Worm (Caenorhabditis elegans) whole organism, midembryonic: ENCODE results near the gene pyk-2.
A peak's percentile ranks its signal among the peaks of the same experiment; 100 is the strongest.

Experiments used
- T22C8.4 ChIP-seq: fragments of 200-800 bp; sonication (Bioruptor generic); IDR thresholded peaks from 2 replicates; pipeline ENCODE4 v1.3.6; 2022; ENCODE audit warnings: missing genetic modification characterization, missing compliant biosample characterization
- cog-1 ChIP-seq: sonication (generic microtip); optimal IDR thresholded peaks from 2 replicates; lab custom pipeline; 2016; ENCODE audit warnings: missing genetic modification characterization, missing compliant biosample characterization
- flt-1 ChIP-seq: fragments of 200-800 bp; sonication (Bioruptor generic); IDR thresholded peaks from 2 replicates; pipeline ENCODE4 v1.3.6; 2022; ENCODE audit warnings: missing genetic modification characterization, missing compliant biosample characterization
- klf-2 ChIP-seq: fragments of 200-800 bp; sonication (Bioruptor generic); conservative IDR thresholded peaks from 2 replicates; pipeline ENCODE4 v1.3.6; 2022; ENCODE audit warnings: missing genetic modification reagents, missing genetic modification characterization, missing compliant biosample characterization
- med-1 ChIP-seq: sonication (generic microtip); optimal IDR thresholded peaks from 2 replicates; lab custom pipeline; 2017; ENCODE audit warnings: missing genetic modification characterization, mild to moderate bottlenecking, missing compliant biosample characterization, antibody characterized with exemption, missing genetic modification reagents; ENCODE audit not compliant: insufficient read depth
- tab-1 ChIP-seq: fragments of 200-800 bp; sonication (Bioruptor generic); IDR thresholded peaks from 2 replicates; pipeline ENCODE4 v1.3.6; 2022; ENCODE audit warnings: missing genetic modification characterization, missing compliant biosample characterization
- ztf-23 ChIP-seq: fragments of 200-800 bp; sonication (Bioruptor generic); IDR thresholded peaks from 2 replicates; pipeline ENCODE4 v1.3.6; 2022; ENCODE audit warnings: missing genetic modification reagents, missing genetic modification characterization, missing compliant biosample characterization
- ztf-29 ChIP-seq: fragments of 200-800 bp; sonication (Bioruptor generic); IDR thresholded peaks from 2 replicates; pipeline ENCODE4 v1.3.6; 2022; ENCODE audit warnings: missing genetic modification reagents, missing genetic modification characterization, missing compliant biosample characterization

- TF ChIP-seq klf-2 (GFP tag; lab: Robert Waterston, UW) (no peak), med-1 (no peak), ztf-23 (no peak), T22C8.4 (GFP tag; lab: Robert Waterston, UW) (no peak), flt-1 (GFP tag; lab: Robert Waterston, UW) (no peak), tab-1 (GFP tag; lab: Robert Waterston, UW) (0 out of 2 replicates have a peak, but pooled peaks have one; percentile 65), ztf-29 (GFP tag; lab: Robert Waterston, UW) (no peak), cog-1 (no peak)
Observed at ce11 chrIV:10869642-10870041, 40.1 kb upstream of the pyk-2 start.
